Fruit fly (Drosophila melanogaster): ENCODE results near the gene Got2.

DNA sequence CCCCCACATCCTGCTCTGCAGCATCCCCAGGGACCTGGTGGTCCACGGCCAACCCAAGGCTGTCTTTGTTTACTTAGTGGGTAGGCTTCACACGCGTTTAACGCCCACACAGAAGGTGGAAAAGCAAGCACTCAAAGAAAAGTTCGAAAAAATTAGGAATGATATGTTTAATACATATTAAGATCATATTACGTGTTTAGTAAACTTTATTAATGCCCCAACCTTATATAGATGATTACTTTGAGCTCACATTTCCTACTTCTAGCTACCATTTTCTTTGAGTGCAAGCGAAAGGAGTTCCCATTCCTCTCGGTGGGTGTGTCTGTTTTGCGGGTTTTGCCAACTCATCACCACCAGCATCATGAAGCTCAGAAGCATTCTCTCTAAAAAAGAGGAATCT is 28.1 kb downstream of the Got2 start:
- TF ChIP-seq ovo (GFP tag; optimal IDR thresholded peaks at IDR 0.05) (no peak), tj (GFP tag; optimal IDR thresholded peaks at IDR 0.05) (no peak), CG11617 (GFP tag; optimal IDR thresholded peaks at IDR 0.05) (no peak)
